Fruit fly (Drosophila melanogaster) whole organism, wandering third instar larva: Measurements from ENCODE around the gene CG11263.

ENCODE experiments used
- CG32264 ChIP-seq: fragments of 200-800 bp; sonication (Bioruptor generic); optimal IDR thresholded peaks from 2 replicates; lab custom pipeline; 2016; ENCODE audit warnings: missing biosample characterization, missing genetic modification characterization
- Dfd ChIP-seq: fragments of >200 bp; optimal IDR thresholded peaks from 2 replicates; lab custom pipeline; 2017; ENCODE audit warnings: missing biosample characterization, missing genetic modification characterization
- br ChIP-seq: fragments of 200-800 bp; sonication (Bioruptor generic); optimal IDR thresholded peaks from 2 replicates; lab custom pipeline; 2016; ENCODE audit warnings: missing biosample characterization, missing genetic modification characterization

- TF ChIP-seq Dfd (GFP tag; lab: Kevin White, UChicago) = no peak
- TF ChIP-seq CG32264 (GFP tag; lab: Kevin White, UChicago) = no peak
- TF ChIP-seq br (GFP tag; lab: Kevin White, UChicago) = no peak
Observed at dm6 chr3L:13026337-13026736, 19.7 kb downstream of the CG11263 start, which contains the start of gene Zmynd10.
